Worm (Caenorhabditis elegans) whole organism, early embryonic: ENCODE results near the gene abcx-1.

Source experiments
- B0310.2 ChIP-seq: sonication (generic microtip); optimal IDR thresholded peaks from 2 replicates; lab custom pipeline; 2016; ENCODE audit warnings: mild to moderate bottlenecking, missing genetic modification characterization, missing compliant biosample characterization
- aly-1 ChIP-seq: sonication (generic microtip); optimal IDR thresholded peaks from 2 replicates; lab custom pipeline; 2016; ENCODE audit warnings: missing genetic modification characterization, missing compliant biosample characterization
- ama-1 ChIP-seq: fragments of 150-350 bp; optimal IDR thresholded peaks from 2 replicates; lab custom pipeline; 2014
- hmbx-1 ChIP-seq: sonication (generic microtip); optimal IDR thresholded peaks from 2 replicates; lab custom pipeline; 2016; ENCODE audit warnings: mild to moderate bottlenecking, missing genetic modification characterization, missing compliant biosample characterization
- scrt-1 ChIP-seq: fragments of 200-800 bp; sonication (Bioruptor generic); IDR thresholded peaks from 2 replicates; pipeline ENCODE4 v1.3.6; 2022; ENCODE audit warnings: missing genetic modification characterization, missing compliant biosample characterization

- TF ChIP-seq scrt-1 (no peak), hmbx-1 (tag; lab: Kevin White, UChicago) (no peak), B0310.2 (no peak), aly-1 (tag; lab: Kevin White, UChicago) (no peak), ama-1 (no peak)
Measured at ce11 chrII:6535957-6536424, 4.0 kb downstream of the abcx-1 start, which contains the start of gene utp-20.
